Worm (Caenorhabditis elegans): ENCODE results near the gene flp-28.
"Not testable (repeated sequence)": the region's sequence is repeated elsewhere in the genome, so short reads cannot be mapped to it uniquely, and the experiment has no call there.

The flp-28 gene

DNA sequence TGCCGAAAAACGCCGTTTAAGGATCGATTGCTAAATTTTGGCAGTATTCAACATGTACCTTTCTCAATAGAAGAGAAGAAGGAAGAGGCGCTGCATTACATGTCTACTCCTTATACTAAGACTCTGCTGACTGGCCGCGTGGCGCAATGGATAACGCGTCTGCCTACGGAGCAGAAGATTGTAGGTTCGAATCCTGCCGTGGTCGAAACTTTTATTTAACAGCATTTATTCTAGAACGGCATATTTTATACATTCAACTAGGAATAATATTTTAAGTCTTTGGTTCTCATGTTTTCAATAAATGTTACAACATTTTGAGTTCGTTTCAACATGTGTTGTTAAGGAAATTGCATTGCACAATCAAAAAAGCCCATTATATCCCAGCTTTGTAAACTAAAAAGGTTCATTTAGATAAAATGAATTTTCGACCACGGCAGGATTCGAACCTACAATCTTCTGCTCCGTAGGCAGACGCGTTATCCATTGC, 44.8 kb upstream of the flp-28 start (continued):
- TF ChIP-seq duxl-1 (tag; optimal IDR thresholded peaks at IDR 0.05; ENCODE audit: poor library complexity) (peak; percentile 60), Y5F2A.4 (GFP tag; optimal IDR thresholded peaks at IDR 0.05) (peak; percentile 45), pha-4 (GFP tag; IDR thresholded peaks at IDR 0.05) (peak; percentile 89), mxl-2 (GFP tag; conservative IDR thresholded peaks at IDR 0.05) (peak; percentile 55; the same call in 1 of the 2 replicates), dmd-9 (GFP tag; IDR thresholded peaks at IDR 0.05) (0 out of 2 replicates have a peak, but pooled peaks have one; percentile 49), hmg-1.1 (GFP tag; IDR thresholded peaks at IDR 0.05) (peak; percentile 83), aha-1 (tag) (peak; percentile 97), F37D6.2 (tag; optimal IDR thresholded peaks at IDR 0.05) (peak; percentile 16), F26F4.8 (GFP tag; conservative IDR thresholded peaks at IDR 0.05) (peak; percentile 80), daf-16 (GFP tag; optimal IDR thresholded peaks at IDR 0.05) (peak; percentile 3 to 81), daf-16 (tag; optimal IDR thresholded peaks at IDR 0.05) (peak; percentile 69), mep-1 (tag; optimal IDR thresholded peaks at IDR 0.05) (peak; percentile 80), spr-1 (tag; optimal IDR thresholded peaks at IDR 0.05) (peak; percentile 47), lin-13 (GFP tag; optimal IDR thresholded peaks at IDR 0.05) (peak; percentile 22), vab-7 (GFP tag; IDR thresholded peaks at IDR 0.05) (peak; percentile 74), hlh-11 (tag; optimal IDR thresholded peaks at IDR 0.05) (peak; percentile 50)
- TF ChIP-seq pha-4 (tag; optimal IDR thresholded peaks at IDR 0.05) = not testable (repeated sequence)

- TF ChIP-seq unc-130 (GFP tag; optimal IDR thresholded peaks at IDR 0.05) (no peak), nhr-25 (tag; optimal IDR thresholded peaks at IDR 0.05; ENCODE audit: borderline replicate concordance, insufficient read depth) (no peak), nhr-11 (tag; optimal IDR thresholded peaks at IDR 0.05) (no peak), mdt-29 (GFP tag; IDR thresholded peaks at IDR 0.05) (no peak), F10B5.3 (tag; optimal IDR thresholded peaks at IDR 0.05) (no peak), lin-29 (GFP tag; IDR thresholded peaks at IDR 0.05) (no peak), daf-16 (GFP tag; optimal IDR thresholded peaks at IDR 0.05) (no peak), daf-16 (tag; optimal IDR thresholded peaks at IDR 0.05) (no peak), nhr-10 (tag; optimal IDR thresholded peaks at IDR 0.05) (no peak), Y5F2A.4 (GFP tag; optimal IDR thresholded peaks at IDR 0.05) (no peak), lin-13 (GFP tag; optimal IDR thresholded peaks at IDR 0.05) (no peak), T26A8.4 (GFP tag; IDR thresholded peaks at IDR 0.05) (no peak), dmd-8 (GFP tag; IDR thresholded peaks at IDR 0.05) (no peak), ZK546.5 (tag; optimal IDR thresholded peaks at IDR 0.05) (no peak)
Observed at ce11 chrX:10130159-10130558, 42.4 kb upstream of the flp-28 start.

DNA sequence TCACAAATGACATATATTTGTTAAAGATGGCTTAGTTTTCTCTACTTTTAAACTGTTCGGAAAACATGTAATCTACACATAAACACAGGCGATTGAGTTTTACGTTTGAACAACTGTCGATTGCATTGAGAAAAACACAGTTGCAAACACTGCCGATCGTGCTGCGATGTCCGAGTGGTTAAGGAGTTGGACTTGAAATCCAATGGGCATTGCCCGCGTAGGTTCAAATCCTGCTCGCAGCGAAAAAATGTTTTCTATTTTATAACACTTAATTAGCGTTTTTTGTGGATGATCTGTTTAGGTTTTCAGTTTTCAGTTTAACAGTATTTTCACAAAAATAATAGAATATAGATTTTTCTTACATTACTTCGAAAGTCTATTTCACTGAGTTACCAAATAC, 36.6 kb upstream of the flp-28 start:
- TF ChIP-seq pqm-1 (tag; optimal IDR thresholded peaks at IDR 0.05) (no peak), mxl-2 (GFP tag; conservative IDR thresholded peaks at IDR 0.05) (0 out of 2 replicates have a peak, but pooled peaks have one; percentile 35), lin-13 (GFP tag; optimal IDR thresholded peaks at IDR 0.05) (no peak), ztf-7 (tag; optimal IDR thresholded peaks at IDR 0.05) (peak; percentile 37), hlh-30 (tag; optimal IDR thresholded peaks at IDR 0.05; ENCODE audit: insufficient read depth) (peak; percentile 8), ceh-32 (tag; optimal IDR thresholded peaks at IDR 0.05; ENCODE audit: poor library complexity) (no peak), mxl-3 (GFP tag; optimal IDR thresholded peaks at IDR 0.05) (no peak), ceh-20 (GFP tag; IDR thresholded peaks at IDR 0.05) (no peak), hlh-11 (tag; optimal IDR thresholded peaks at IDR 0.05) (no peak), lsy-2 (tag; optimal IDR thresholded peaks at IDR 0.05) (no peak), nhr-102 (tag; optimal IDR thresholded peaks at IDR 0.05) (no peak), aha-1 (tag) (no peak), F49E8.2 (tag; optimal IDR thresholded peaks at IDR 0.05; ENCODE audit: borderline replicate concordance) (peak; percentile 4), sdz-12 (GFP tag; optimal IDR thresholded peaks at IDR 0.05) (no peak), nhr-237 (tag; optimal IDR thresholded peaks at IDR 0.05) (no peak), aly-2 (tag; optimal IDR thresholded peaks at IDR 0.05) (no peak), ceh-44 (GFP tag; IDR thresholded peaks at IDR 0.05) (no peak), lin-39 (tag; optimal IDR thresholded peaks at IDR 0.05) (no peak), jun-1 (tag; optimal IDR thresholded peaks at IDR 0.05) (no peak), Y105C5A.15 (GFP tag; IDR thresholded peaks at IDR 0.05) (0 out of 2 replicates have a peak, but pooled peaks have one; percentile 38), ceh-82 (tag; optimal IDR thresholded peaks at IDR 0.05) (no peak), R02D3.7 (tag; optimal IDR thresholded peaks at IDR 0.05) (no peak), ces-1 (GFP tag; optimal IDR thresholded peaks at IDR 0.05) (no peak), set-16 (GFP tag; IDR thresholded peaks at IDR 0.05) (no peak), dmd-6 (GFP tag; IDR thresholded peaks at IDR 0.05) (peak; percentile 38), zip-2 (tag; optimal IDR thresholded peaks at IDR 0.05) (no peak)
